Worm (Caenorhabditis elegans): ENCODE data around the gene pbs-1.
"Not testable (repeated sequence)": the region's sequence is repeated elsewhere in the genome, so short reads cannot be mapped to it uniquely, and the experiment has no call there.

DNA sequence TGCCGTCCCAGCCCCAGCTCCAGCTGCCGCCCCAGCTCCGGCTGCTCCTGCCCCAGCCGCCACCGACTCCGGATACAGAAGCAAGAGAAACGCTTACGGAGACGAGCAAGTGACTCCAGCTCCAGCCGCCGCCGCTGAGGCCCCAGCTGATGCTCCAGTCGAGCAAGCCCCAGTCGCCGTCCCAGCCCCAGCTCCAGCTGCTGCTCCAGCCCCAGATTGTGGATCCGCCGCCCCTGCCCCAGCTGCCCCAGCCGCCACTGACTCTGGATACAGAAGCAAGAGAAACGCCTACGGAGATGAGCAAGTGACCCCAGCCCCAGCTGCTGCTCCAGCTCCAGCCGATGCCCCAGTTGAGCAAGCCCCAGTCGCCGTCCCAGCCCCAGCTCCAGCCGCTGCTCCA is 12.9 kb upstream of the pbs-1 start:
- TF ChIP-seq tab-1 (GFP tag; IDR thresholded peaks at IDR 0.05); ztf-29 (GFP tag; IDR thresholded peaks at IDR 0.05); med-1 (GFP tag; optimal IDR thresholded peaks at IDR 0.05; ENCODE audit: insufficient read depth); flt-1 (GFP tag; IDR thresholded peaks at IDR 0.05): not testable (repeated sequence)
- peak; percentile 54; the same call in 1 of the 2 replicates for TF ChIP-seq klf-2 (GFP tag; conservative IDR thresholded peaks at IDR 0.05)

All from whole organism, midembryonic.